Fruit fly (Drosophila melanogaster) whole organism, embryonic: ENCODE data around the gene CG12301.

ENCODE experiments used
- Asciz ChIP-seq: fragments of 200-800 bp; sonication (Bioruptor generic); optimal IDR thresholded peaks from 2 replicates; lab custom pipeline; 2017; ENCODE audit warnings: missing biosample characterization, mild to moderate bottlenecking, missing genetic modification characterization, missing genetic modification reagents
- Atf3 ChIP-seq: fragments of 200-800 bp; sonication (Bioruptor generic); optimal IDR thresholded peaks from 3 replicates; lab custom pipeline; 2016; ENCODE audit warnings: missing biosample characterization, missing genetic modification characterization
- Bteb2 ChIP-seq: fragments of 200-800 bp; sonication (Bioruptor generic); optimal IDR thresholded peaks from 2 replicates; lab custom pipeline; 2016; ENCODE audit warnings: missing biosample characterization, missing genetic modification characterization
- CG10565 ChIP-seq: fragments of 200-800 bp; sonication (Bioruptor generic); optimal IDR thresholded peaks from 3 replicates; lab custom pipeline; 2016; ENCODE audit warnings: missing biosample characterization, mild to moderate bottlenecking, missing genetic modification characterization
- CG13424 ChIP-seq: fragments of 200-800 bp; sonication (Bioruptor generic); optimal IDR thresholded peaks from 2 replicates; lab custom pipeline; 2019; ENCODE audit warnings: missing biosample characterization, mild to moderate bottlenecking, missing genetic modification characterization, moderate library complexity
- CG14014 ChIP-seq: fragments of 200-800 bp; sonication (Bioruptor generic); IDR thresholded peaks from 2 replicates; pipeline ENCODE4 v1.3.6; 2022; ENCODE audit warnings: missing biosample characterization, missing genetic modification characterization
- CG14667 ChIP-seq: fragments of 200-800 bp; sonication (Bioruptor generic); IDR thresholded peaks from 2 replicates; pipeline ENCODE4 v1.3.6; 2022; ENCODE audit warnings: missing biosample characterization, missing genetic modification characterization
- CG14860 ChIP-seq: fragments of 200-800 bp; sonication (Bioruptor generic); IDR thresholded peaks from 3 replicates; pipeline ENCODE4 v1.3.6; 2022; ENCODE audit warnings: missing biosample characterization, missing genetic modification characterization; ENCODE audit not compliant: partially characterized antibody
- CG15514 ChIP-seq: fragments of 200-800 bp; sonication (Bioruptor generic); optimal IDR thresholded peaks from 3 replicates; lab custom pipeline; 2017; ENCODE audit warnings: missing biosample characterization, missing genetic modification characterization, mild to moderate bottlenecking, moderate library complexity, missing genetic modification reagents
- CG17359 ChIP-seq: fragments of 200-800 bp; sonication (Bioruptor generic); optimal IDR thresholded peaks from 3 replicates; lab custom pipeline; 2018; ENCODE audit warnings: missing biosample characterization, mild to moderate bottlenecking, missing genetic modification characterization, moderate library complexity
- CG18764 ChIP-seq: fragments of 200-800 bp; sonication (Bioruptor generic); optimal IDR thresholded peaks from 3 replicates; lab custom pipeline; 2016; ENCODE audit warnings: missing biosample characterization, missing genetic modification characterization
- CG2712 ChIP-seq: fragments of 200-800 bp; optimal IDR thresholded peaks from 3 replicates; lab custom pipeline; 2019; ENCODE audit warnings: missing biosample characterization, mild to moderate bottlenecking, missing genetic modification characterization, moderate library complexity
- CG3726 ChIP-seq: fragments of 200-800 bp; sonication (Bioruptor generic); IDR thresholded peaks from 3 replicates; pipeline ENCODE4, ENCODE4 v1.3.6; 2022; ENCODE audit warnings: missing biosample characterization, missing genetic modification characterization
- CG3838 ChIP-seq: fragments of 200-800 bp; sonication (Bioruptor generic); optimal IDR thresholded peaks from 3 replicates; lab custom pipeline; 2016; ENCODE audit warnings: missing biosample characterization, missing genetic modification characterization
- CG3995 ChIP-seq: fragments of 200-800 bp; sonication (Bioruptor generic); optimal IDR thresholded peaks from 3 replicates; lab custom pipeline; 2016; ENCODE audit warnings: missing biosample characterization, missing genetic modification characterization
- CG4730 ChIP-seq: fragments of 200-800 bp; sonication (Bioruptor generic); IDR thresholded peaks from 2 replicates; pipeline ENCODE4 v1.3.6; 2022; ENCODE audit warnings: missing biosample characterization, missing genetic modification characterization
- CG6689 ChIP-seq: fragments of 200-800 bp; sonication (Bioruptor generic); IDR thresholded peaks from 2 replicates; pipeline ENCODE4 v1.3.6; 2022; ENCODE audit warnings: missing biosample characterization, missing genetic modification characterization
- CG7839 ChIP-seq: fragments of 200-800 bp; sonication (Bioruptor generic); optimal IDR thresholded peaks from 3 replicates; lab custom pipeline; 2018; ENCODE audit warnings: missing biosample characterization, mild to moderate bottlenecking, missing genetic modification characterization, moderate library complexity
- CG9876 ChIP-seq: fragments of 200-800 bp; sonication (Bioruptor generic); optimal IDR thresholded peaks from 2 replicates; lab custom pipeline; 2016; ENCODE audit warnings: missing biosample characterization, missing genetic modification characterization
- CG9932 ChIP-seq: fragments of 200-800 bp; sonication (Bioruptor generic); IDR thresholded peaks from 2 replicates; pipeline ENCODE4 v1.3.6; 2022; ENCODE audit warnings: missing biosample characterization, missing genetic modification characterization
- Dp ChIP-seq: fragments of 200-800 bp; sonication (Bioruptor generic); optimal IDR thresholded peaks from 2 replicates; lab custom pipeline; 2018; ENCODE audit warnings: missing biosample characterization, mild to moderate bottlenecking, missing genetic modification characterization, moderate library complexity
- Ets65A ChIP-seq: fragments of 200-800 bp; sonication (Bioruptor generic); peaks from one replicate; lab custom pipeline; 2016; ENCODE audit warnings: missing biosample characterization, missing genetic modification characterization
- HmgZ ChIP-seq: fragments of 200-800 bp; sonication (Bioruptor generic); optimal IDR thresholded peaks from 2 replicates; lab custom pipeline; 2018; ENCODE audit warnings: missing biosample characterization, mild to moderate bottlenecking, missing genetic modification characterization
- Hr39 ChIP-seq: fragments of >200 bp; optimal IDR thresholded peaks from 2 replicates; lab custom pipeline; 2017
- Lhr ChIP-seq: fragments of 200-800 bp; sonication (Bioruptor generic); optimal IDR thresholded peaks from 3 replicates; lab custom pipeline; 2017; ENCODE audit warnings: mild to moderate bottlenecking, missing biosample characterization, missing genetic modification reagents, missing genetic modification characterization
- MTF-1 ChIP-seq: fragments of 200-800 bp; sonication (Bioruptor generic); optimal IDR thresholded peaks from 2 replicates; lab custom pipeline; 2018; ENCODE audit warnings: missing biosample characterization, mild to moderate bottlenecking, missing genetic modification characterization, borderline replicate concordance
- Nf-YB ChIP-seq: fragments of 200-800 bp; sonication (Bioruptor generic); optimal IDR thresholded peaks from 3 replicates; lab custom pipeline; 2019; ENCODE audit warnings: missing biosample characterization, mild to moderate bottlenecking, missing genetic modification characterization, moderate library complexity
- Rx ChIP-seq: fragments of 200-800 bp; sonication (Bioruptor generic); IDR thresholded peaks from 2 replicates; pipeline ENCODE4 v1.3.6; 2022; ENCODE audit warnings: missing biosample characterization, missing genetic modification characterization
- Sry-δ ChIP-seq: fragments of 200-800 bp; sonication (Bioruptor generic); optimal IDR thresholded peaks from 2 replicates; lab custom pipeline; 2016; ENCODE audit warnings: missing biosample characterization, missing genetic modification characterization
- YL-1 ChIP-seq: fragments of 200-800 bp; sonication (Bioruptor generic); optimal IDR thresholded peaks from 3 replicates; lab custom pipeline; 2017; ENCODE audit warnings: missing biosample characterization, mild to moderate bottlenecking, missing genetic modification characterization
- bab2 ChIP-seq: fragments of 200-800 bp; sonication (Bioruptor generic); optimal IDR thresholded peaks from 2 replicates; lab custom pipeline; 2016; ENCODE audit warnings: missing biosample characterization, missing genetic modification characterization
- caup ChIP-seq: fragments of 200-800 bp; sonication (Bioruptor generic); optimal IDR thresholded peaks from 3 replicates; lab custom pipeline; 2017; ENCODE audit warnings: missing biosample characterization, mild to moderate bottlenecking, missing genetic modification characterization, moderate library complexity; ENCODE audit not compliant: severe bottlenecking
- chinmo ChIP-seq: fragments of 200-800 bp; sonication (Bioruptor generic); IDR thresholded peaks from 4 replicates; pipeline ENCODE4 v1.3.6; 2022; ENCODE audit warnings: missing biosample characterization, missing genetic modification characterization; ENCODE audit not compliant: partially characterized antibody
- croc ChIP-seq: fragments of 200-800 bp; sonication (Bioruptor generic); conservative IDR thresholded peaks from 3 replicates; pipeline ENCODE4 v1.3.6; 2022; ENCODE audit warnings: missing biosample characterization, missing genetic modification characterization
- crp ChIP-seq, 2 experiments: fragments of 200-800 bp; sonication (Bioruptor generic); optimal IDR thresholded peaks; 2 replicates in 1 of 2; 3 replicates in 1 of 2; lab custom pipeline; 2017; ENCODE audit warnings: missing biosample characterization in 2 of 2, missing genetic modification characterization in 2 of 2, mild to moderate bottlenecking in 1 of 2, moderate library complexity in 1 of 2
- da ChIP-seq: fragments of 200-800 bp; sonication (Bioruptor generic); optimal IDR thresholded peaks from 2 replicates; lab custom pipeline; 2016; ENCODE audit warnings: missing biosample characterization, missing genetic modification characterization
- disco-r ChIP-seq: fragments of 200-800 bp; sonication (Bioruptor generic); optimal IDR thresholded peaks from 2 replicates; lab custom pipeline; 2016; ENCODE audit warnings: missing biosample characterization, missing genetic modification characterization
- esg ChIP-seq: fragments of 200-800 bp; sonication (Bioruptor generic); conservative IDR thresholded peaks from 2 replicates; pipeline ENCODE4 v1.3.6; 2022; ENCODE audit warnings: missing biosample characterization, missing genetic modification characterization
- insv ChIP-seq, 2 experiments: fragments of 200-800 bp; sonication (Bioruptor generic); optimal IDR thresholded peaks; 3 replicates each; lab custom pipeline; 2016 to 2018; ENCODE audit warnings: missing biosample characterization in 2 of 2, missing genetic modification characterization in 2 of 2
- kni ChIP-seq: fragments of 200-800 bp; sonication (Bioruptor generic); optimal IDR thresholded peaks from 3 replicates; lab custom pipeline; 2017; ENCODE audit warnings: mild to moderate bottlenecking, missing biosample characterization, missing genetic modification reagents, missing genetic modification characterization
- run ChIP-seq: fragments of 200-800 bp; sonication (Bioruptor generic); optimal IDR thresholded peaks from 3 replicates; lab custom pipeline; 2018; ENCODE audit warnings: missing biosample characterization, mild to moderate bottlenecking, missing genetic modification characterization
- schlank ChIP-seq: fragments of 200-800 bp; sonication (Bioruptor generic); optimal IDR thresholded peaks from 2 replicates; lab custom pipeline; 2018; ENCODE audit warnings: missing biosample characterization, mild to moderate bottlenecking, missing genetic modification characterization
- sd ChIP-seq: fragments of 200-800 bp; sonication (Bioruptor generic); optimal IDR thresholded peaks from 3 replicates; lab custom pipeline; 2018; ENCODE audit warnings: missing biosample characterization, mild to moderate bottlenecking, missing genetic modification characterization, moderate library complexity
- sens ChIP-seq: fragments of 200-800 bp; sonication (Bioruptor generic); peaks from one replicate; lab custom pipeline; 2016; ENCODE audit warnings: missing biosample characterization, missing genetic modification characterization
- sisA ChIP-seq: fragments of 200-800 bp; sonication (Bioruptor generic); IDR thresholded peaks from 2 replicates; pipeline ENCODE4 v1.3.6; 2022; ENCODE audit warnings: missing biosample characterization, missing genetic modification characterization
- sna ChIP-seq: fragments of 200-800 bp; sonication (Bioruptor generic); IDR thresholded peaks from 2 replicates; pipeline ENCODE4 v1.3.6; 2022; ENCODE audit warnings: missing biosample characterization, missing genetic modification characterization; ENCODE audit not compliant: partially characterized antibody
- tna ChIP-seq: fragments of 200-800 bp; sonication (Bioruptor generic); IDR thresholded peaks from 2 replicates; pipeline ENCODE4 v1.3.6; 2022; ENCODE audit warnings: missing biosample characterization, missing genetic modification characterization; ENCODE audit not compliant: partially characterized antibody
- wor ChIP-seq: fragments of 200-800 bp; sonication (Bioruptor generic); IDR thresholded peaks from 2 replicates; pipeline ENCODE4 v1.3.6; 2022; ENCODE audit warnings: missing biosample characterization, missing genetic modification characterization

CG12301 gene

dm6 chr3L:15534274-15535227 is 46.0 kb upstream of the CG12301 start (continued):
- no peak for TF ChIP-seq CG10565
- peak; percentile 62 for TF ChIP-seq Nf-YB (GFP tag; lab: Kevin White, UChicago)
- TF ChIP-seq croc (GFP tag; lab: Robert Waterston, UW): no peak
- no peak for TF ChIP-seq CG14014 (GFP tag; lab: Robert Waterston, UW)
- TF ChIP-seq CG6689 (GFP tag; lab: Robert Waterston, UW): peak; percentile 42; the same call in 1 of the 2 replicates
- peak; percentile 61 for TF ChIP-seq sisA
- TF ChIP-seq caup (GFP tag; lab: Kevin White, UChicago): peak; percentile 44
- TF ChIP-seq Atf3 (GFP tag; lab: Kevin White, UChicago): peak; percentile 29
- TF ChIP-seq Rx: no peak
- TF ChIP-seq CG13424: peak; percentile 68
- TF ChIP-seq CG9876 (GFP tag; lab: Kevin White, UChicago): no peak
- peak; percentile 97 for TF ChIP-seq chinmo (GFP tag; lab: Robert Waterston, UW)
- no peak for TF ChIP-seq CG18764 (GFP tag; lab: Kevin White, UChicago)
- TF ChIP-seq Ets65A (GFP tag; lab: Kevin White, UChicago): peak; percentile 93
- no peak for TF ChIP-seq CG3726 (GFP tag; lab: Robert Waterston, UW)
- TF ChIP-seq CG3838 (GFP tag; lab: Kevin White, UChicago): no peak
- peak; percentile 26 for TF ChIP-seq Lhr (GFP tag; lab: Kevin White, UChicago)
- TF ChIP-seq CG4730: no peak
- TF ChIP-seq CG3995: no peak
- peak; percentile 46 for TF ChIP-seq Asciz (GFP tag; lab: Kevin White, UChicago)
- TF ChIP-seq CG17359 (tag; lab: Kevin White, UChicago): peak; percentile 46
- TF ChIP-seq bab2 (GFP tag; lab: Kevin White, UChicago): peak; percentile 61
- TF ChIP-seq Dp: no peak
- TF ChIP-seq CG9932 (GFP tag; lab: Robert Waterston, UW): peak; percentile 66
- no peak for TF ChIP-seq HmgZ
- peak; percentile 77 for TF ChIP-seq CG7839 (tag; lab: Kevin White, UChicago)
- no peak for TF ChIP-seq CG14860 (GFP tag; lab: Robert Waterston, UW)
- TF ChIP-seq disco-r (GFP tag; lab: Kevin White, UChicago): no peak
- no peak for TF ChIP-seq CG15514
- no peak for TF ChIP-seq MTF-1
- peak; percentile 99 for TF ChIP-seq kni (GFP tag; lab: Kevin White, UChicago)
- TF ChIP-seq sens: peak; percentile 94
- TF ChIP-seq CG2712 (tag; lab: Kevin White, UChicago): peak; percentile 63
- peak; percentile 20; the same call in 1 of the 2 replicates for TF ChIP-seq esg (GFP tag; lab: Robert Waterston, UW)
- peak; percentile 53; the same call in 1 of the 2 replicates for TF ChIP-seq wor
- no peak for TF ChIP-seq YL-1 (GFP tag; lab: Kevin White, UChicago)
- no peak for TF ChIP-seq tna (GFP tag; lab: Robert Waterston, UW)
- no peak for TF ChIP-seq Sry-δ (GFP tag; lab: Kevin White, UChicago)
- TF ChIP-seq da (GFP tag; lab: Kevin White, UChicago): no peak
- peak in 1 of 2 experiments; percentile 28 for TF ChIP-seq crp (GFP tag; optimal IDR thresholded peaks at IDR 0.05; lab: Kevin White, UChicago)
- TF ChIP-seq Bteb2 (GFP tag; lab: Kevin White, UChicago): peak; percentile 51
- TF ChIP-seq CG14667 (GFP tag; lab: Robert Waterston, UW): peak; percentile 38
- TF ChIP-seq run (tag; lab: Kevin White, UChicago): no peak
- TF ChIP-seq insv (GFP tag; optimal IDR thresholded peaks at IDR 0.05; lab: Kevin White, UChicago): no peak
- no peak for TF ChIP-seq schlank (tag; lab: Kevin White, UChicago)
- no peak for TF ChIP-seq sna (GFP tag; lab: Robert Waterston, UW)
- peak; percentile 95 for TF ChIP-seq sd (tag; lab: Kevin White, UChicago)
- TF ChIP-seq Hr39: no peak
